Fruit fly (Drosophila melanogaster): ENCODE measurements around the gene tara.

tara gene

DNA sequence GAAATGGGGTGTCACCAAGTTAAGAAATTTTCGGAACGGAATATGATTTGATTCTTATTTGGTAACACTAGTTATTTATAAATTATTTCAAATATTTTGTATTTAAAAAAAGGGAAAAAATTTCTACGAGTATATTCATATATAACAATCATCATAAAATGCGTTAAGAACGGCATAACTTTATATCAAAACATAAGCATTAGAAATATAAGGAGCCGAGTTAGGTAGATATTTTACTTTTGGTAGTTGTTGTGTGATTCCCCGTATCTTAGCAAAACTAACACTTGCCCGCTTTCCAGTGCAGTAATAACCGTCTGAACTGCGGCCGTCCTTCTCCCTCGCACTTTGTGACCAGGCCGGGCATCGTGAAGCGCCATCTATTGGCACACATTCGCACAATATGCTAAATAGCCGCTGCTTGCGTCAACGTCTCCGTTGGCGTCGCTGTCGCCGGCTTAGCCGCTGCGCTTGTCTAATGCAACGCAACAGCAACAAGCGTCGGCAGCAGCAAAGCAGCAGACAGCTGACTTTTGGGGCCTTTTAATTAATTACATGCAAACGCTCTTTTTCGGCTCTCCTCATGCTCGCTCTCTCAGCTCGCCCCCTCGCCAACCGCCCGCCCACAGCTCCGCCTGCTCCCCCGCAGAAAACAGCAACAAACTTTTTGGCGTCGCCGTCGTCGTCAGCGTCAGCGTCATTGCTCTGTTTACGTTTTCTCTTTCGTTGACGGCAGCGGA lies 19.0 kb downstream of the tara start:
- TF ChIP-seq insv (optimal IDR thresholded peaks at IDR 0.05) (no peak), ttk (optimal IDR thresholded peaks at IDR 0.05) (no peak), Myc (optimal IDR thresholded peaks at IDR 0.05) (no peak), Sin3A (optimal IDR thresholded peaks at IDR 0.05) (no peak), h (optimal IDR thresholded peaks at IDR 0.05) (no peak), psq (optimal IDR thresholded peaks at IDR 0.05) (no peak)

DNA sequence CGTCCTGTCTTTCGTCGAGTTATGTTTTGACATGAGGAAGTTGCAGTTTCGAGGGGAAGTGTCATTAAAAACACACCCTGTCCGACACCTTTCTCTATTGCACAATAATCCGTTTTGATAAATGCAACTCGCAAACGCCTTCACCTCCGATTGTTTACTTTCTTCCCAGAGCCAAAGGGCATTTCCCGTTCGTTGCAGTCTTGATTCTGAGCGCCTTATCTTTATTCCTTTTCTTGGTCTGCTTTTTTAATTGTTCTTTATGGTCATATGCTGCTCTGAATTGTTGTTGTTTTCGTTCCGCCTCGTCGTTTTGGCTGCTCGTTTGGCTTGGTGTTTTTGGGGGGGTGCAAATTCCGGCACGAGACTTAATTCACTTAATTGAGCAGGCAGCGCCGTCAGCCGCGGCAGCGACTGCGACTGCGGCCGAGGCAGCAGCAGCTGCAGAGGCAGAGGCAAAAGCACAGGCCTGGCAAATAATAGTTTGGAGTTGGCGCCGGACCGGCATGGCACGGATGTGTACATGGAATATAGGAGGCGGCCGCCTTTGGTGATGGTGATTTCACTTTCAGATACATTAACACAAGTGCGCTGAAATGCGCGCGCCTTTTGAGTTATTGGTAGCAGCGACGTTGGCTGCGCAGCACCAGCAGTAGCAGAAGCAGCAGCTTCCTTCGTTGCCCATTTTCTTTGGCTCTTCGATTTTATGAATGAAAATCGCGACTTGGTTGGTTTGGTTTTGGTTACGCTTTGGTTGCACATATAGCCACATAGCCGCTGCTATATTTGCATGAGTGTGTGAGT lies 20.0 kb downstream of the tara start:
- no peak for TF ChIP-seq Sin3A (optimal IDR thresholded peaks at IDR 0.05)
- no peak for TF ChIP-seq h (optimal IDR thresholded peaks at IDR 0.05)
- no peak for TF ChIP-seq psq (optimal IDR thresholded peaks at IDR 0.05)
- no peak for TF ChIP-seq insv (optimal IDR thresholded peaks at IDR 0.05)
- TF ChIP-seq ttk (optimal IDR thresholded peaks at IDR 0.05): no peak
- no peak for TF ChIP-seq Myc (optimal IDR thresholded peaks at IDR 0.05)

DNA sequence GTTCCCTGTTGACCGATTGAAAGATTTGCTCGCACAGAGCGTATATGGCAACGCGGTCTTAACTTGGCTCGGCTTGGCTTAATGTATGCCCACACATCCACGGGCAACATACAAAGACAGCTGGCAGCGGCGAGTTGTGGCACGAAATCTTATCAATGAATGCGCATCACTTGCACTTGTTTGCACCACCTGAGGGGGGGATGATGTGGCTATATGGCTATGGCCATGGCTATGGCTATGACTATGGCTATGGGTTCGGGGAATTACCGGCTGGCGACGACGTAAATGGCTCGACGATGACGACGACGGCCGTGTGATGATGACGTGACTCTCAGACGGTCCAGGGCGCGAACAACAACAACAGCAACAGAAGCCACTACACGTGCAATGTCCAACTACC lies 21.6 kb downstream of the tara start:
- TF ChIP-seq Myc (optimal IDR thresholded peaks at IDR 0.05) (no peak), insv (optimal IDR thresholded peaks at IDR 0.05) (no peak), h (optimal IDR thresholded peaks at IDR 0.05) (no peak), psq (optimal IDR thresholded peaks at IDR 0.05) (no peak), ttk (optimal IDR thresholded peaks at IDR 0.05) (no peak), Sin3A (optimal IDR thresholded peaks at IDR 0.05) (no peak)

DNA sequence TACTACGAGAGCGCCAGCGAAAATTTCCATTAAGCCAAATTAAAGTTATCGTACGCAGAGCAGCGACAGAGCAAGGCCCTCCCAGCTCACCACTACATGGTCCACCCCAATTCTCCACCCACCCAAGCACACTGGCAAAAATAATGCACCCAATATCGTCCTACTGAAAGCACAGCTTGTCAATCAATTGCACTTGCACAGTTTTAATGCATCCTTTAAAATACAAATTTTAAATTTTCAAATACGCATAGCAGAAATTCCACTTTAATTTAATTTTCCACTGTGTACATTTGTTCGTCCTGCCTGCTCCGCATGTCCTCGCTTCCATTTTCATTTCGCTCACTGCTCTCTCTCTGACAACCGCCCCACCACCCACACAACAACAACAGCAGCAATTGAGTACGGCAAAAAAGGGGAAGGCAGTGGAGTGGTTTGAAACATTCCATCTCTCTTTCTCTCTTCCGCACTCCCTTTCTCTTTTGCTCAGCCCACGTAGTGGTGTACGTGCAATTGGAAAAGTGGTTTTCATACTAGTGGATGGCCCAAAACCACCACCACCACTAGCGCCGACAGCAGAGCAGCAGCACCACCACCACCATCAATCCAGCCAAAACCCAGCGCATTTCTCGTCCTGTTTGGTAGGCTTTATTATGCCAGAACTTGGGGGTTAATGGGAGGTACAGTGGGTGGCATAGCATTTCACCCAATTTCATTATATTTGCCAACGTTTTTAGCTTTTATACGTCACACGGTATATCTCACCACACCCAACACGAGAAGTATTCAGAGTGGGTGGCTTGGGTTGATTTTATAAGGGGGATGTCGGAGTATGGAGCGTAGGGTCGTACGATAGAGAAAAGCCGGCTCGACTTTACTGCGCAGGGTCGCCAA lies 22.4 kb downstream of the tara start:
- TF ChIP-seq insv (optimal IDR thresholded peaks at IDR 0.05): no peak
- no peak for TF ChIP-seq Myc (optimal IDR thresholded peaks at IDR 0.05)
- TF ChIP-seq ttk (optimal IDR thresholded peaks at IDR 0.05): no peak
- TF ChIP-seq psq (optimal IDR thresholded peaks at IDR 0.05): no peak
- no peak for TF ChIP-seq Sin3A (optimal IDR thresholded peaks at IDR 0.05)
- no peak for TF ChIP-seq h (optimal IDR thresholded peaks at IDR 0.05)

DNA sequence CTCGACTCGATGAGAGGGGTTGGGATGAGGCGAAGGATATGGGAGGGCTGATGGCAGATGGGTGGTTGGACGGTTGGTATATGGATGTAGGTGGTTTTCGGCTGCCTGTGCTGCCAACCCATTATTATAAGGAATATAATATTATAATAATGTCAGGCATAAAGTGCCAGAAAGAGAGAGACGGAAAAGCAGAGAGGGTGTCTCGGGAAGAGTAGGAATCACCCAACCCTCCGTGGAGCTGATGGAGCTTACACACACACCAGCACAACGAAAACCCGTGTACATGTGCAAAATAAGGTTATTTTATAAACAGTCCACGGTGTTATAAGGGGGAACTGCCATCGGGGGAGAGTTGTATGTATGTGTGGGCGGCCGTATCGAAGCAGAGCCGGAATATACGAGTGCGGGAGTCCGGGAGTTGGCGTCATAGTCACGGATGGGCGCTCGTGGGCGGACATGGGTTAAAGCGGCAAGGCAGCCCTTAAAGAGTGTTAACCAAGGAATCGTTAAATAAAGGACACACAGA lies 23.1 kb downstream of the tara start:
- TF ChIP-seq h (optimal IDR thresholded peaks at IDR 0.05) (no peak), Sin3A (optimal IDR thresholded peaks at IDR 0.05) (no peak), ttk (optimal IDR thresholded peaks at IDR 0.05) (no peak), psq (optimal IDR thresholded peaks at IDR 0.05) (no peak), insv (optimal IDR thresholded peaks at IDR 0.05) (no peak), Myc (optimal IDR thresholded peaks at IDR 0.05) (no peak)

DNA sequence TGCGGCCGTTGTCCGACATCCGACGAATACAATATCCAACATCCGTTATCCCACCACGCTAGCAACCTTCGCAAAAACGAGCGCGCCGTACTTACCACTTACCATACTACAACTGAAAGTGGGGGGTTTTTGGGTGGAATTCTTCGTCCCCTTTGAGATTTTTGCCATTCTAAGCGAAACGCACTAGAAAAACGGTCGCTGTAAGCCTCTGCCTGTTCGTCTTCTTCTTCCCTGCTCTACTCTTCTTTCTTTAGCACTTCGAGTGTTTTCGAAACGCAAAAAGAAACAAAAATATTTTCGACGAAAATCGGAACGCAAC lies 24.0 kb downstream of the tara start:
- TF ChIP-seq Myc (optimal IDR thresholded peaks at IDR 0.05): no peak
- no peak for TF ChIP-seq insv (optimal IDR thresholded peaks at IDR 0.05)
- TF ChIP-seq psq (optimal IDR thresholded peaks at IDR 0.05): no peak
- TF ChIP-seq Sin3A (optimal IDR thresholded peaks at IDR 0.05): no peak
- no peak for TF ChIP-seq ttk (optimal IDR thresholded peaks at IDR 0.05)
- TF ChIP-seq h (optimal IDR thresholded peaks at IDR 0.05): no peak

DNA sequence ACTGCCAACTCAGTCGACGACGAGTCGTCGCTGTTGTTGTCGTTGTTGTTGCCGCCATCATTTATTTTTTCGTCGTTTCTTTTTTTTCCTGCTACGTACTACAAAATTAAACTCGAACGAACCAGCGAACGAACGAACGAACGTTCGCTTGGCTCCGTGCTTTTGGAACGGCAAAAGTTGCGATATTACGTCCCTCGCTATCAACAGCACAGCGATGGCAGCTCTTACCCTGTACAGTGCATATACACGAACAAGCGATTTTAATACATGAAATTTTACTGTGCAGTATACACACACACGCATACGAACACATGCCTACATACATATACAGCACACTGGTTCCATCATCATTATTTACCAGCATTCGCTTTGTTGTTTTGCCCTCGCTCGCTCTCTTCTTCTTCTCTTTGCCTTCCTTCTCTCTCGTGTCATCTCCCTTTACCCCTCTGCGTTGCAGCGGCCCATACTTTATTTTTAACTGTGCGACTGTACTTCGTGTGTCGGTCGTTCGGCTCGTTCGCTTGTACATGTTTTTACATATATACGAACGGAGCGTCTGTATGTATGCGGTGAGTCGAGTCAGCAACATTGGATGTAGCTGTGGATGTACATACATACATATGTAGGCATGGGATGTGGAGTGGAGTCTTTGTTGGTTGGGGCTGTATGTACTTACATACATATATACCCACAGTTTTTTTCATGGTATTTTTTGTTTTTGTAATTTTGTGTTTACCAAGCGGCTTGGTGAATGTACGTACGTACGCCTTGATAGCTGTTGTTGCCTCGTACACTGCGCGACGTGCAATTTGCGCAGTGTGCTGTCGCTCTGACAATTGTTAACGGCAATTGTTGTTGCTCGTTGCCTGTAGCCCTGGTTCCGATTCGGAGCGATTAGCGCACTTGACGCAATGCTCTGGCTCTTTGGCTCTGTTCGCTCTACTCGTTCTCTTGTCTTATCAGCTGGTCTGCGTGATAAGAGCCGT lies 24.7 kb downstream of the tara start:
- no peak for TF ChIP-seq ttk (optimal IDR thresholded peaks at IDR 0.05)
- no peak for TF ChIP-seq Myc (optimal IDR thresholded peaks at IDR 0.05)
- no peak for TF ChIP-seq insv (optimal IDR thresholded peaks at IDR 0.05)
- TF ChIP-seq h (optimal IDR thresholded peaks at IDR 0.05): no peak
- TF ChIP-seq psq (optimal IDR thresholded peaks at IDR 0.05): no peak
- TF ChIP-seq Sin3A (optimal IDR thresholded peaks at IDR 0.05): no peak

DNA sequence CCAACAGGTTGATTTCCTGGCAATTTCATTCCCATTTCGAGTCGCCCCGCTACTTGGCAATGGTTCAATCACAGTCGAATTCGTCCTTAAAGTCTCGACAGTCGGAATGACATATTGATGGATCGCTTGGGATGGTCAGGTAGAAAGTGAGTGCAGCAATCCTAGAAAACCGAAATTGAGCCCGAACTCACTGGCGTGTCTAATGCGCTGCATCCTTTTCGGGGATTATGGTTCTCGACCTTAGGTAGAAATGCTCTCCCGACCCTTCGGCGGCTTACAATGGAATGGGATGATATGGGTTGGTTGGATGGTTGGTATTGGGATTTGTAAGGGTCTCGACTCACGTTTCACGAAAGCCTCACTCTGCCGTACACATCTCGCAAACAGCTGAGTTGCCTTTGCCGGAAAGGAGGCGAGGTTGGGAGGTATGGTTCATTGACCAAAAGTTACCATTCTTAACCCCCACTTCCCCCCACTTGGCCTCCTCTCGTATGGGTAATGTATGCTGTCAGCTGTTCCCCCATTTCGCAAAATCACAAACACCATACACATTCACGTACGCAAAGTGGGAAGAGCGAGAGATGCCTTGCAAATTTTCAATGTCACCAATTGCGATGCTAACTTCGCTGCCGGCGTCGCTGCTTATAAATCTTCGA lies 25.9 kb downstream of the tara start:
- TF ChIP-seq ttk (optimal IDR thresholded peaks at IDR 0.05) (no peak), Sin3A (optimal IDR thresholded peaks at IDR 0.05) (no peak), Myc (optimal IDR thresholded peaks at IDR 0.05) (no peak), psq (optimal IDR thresholded peaks at IDR 0.05) (no peak), insv (optimal IDR thresholded peaks at IDR 0.05) (no peak), h (optimal IDR thresholded peaks at IDR 0.05) (no peak)

DNA sequence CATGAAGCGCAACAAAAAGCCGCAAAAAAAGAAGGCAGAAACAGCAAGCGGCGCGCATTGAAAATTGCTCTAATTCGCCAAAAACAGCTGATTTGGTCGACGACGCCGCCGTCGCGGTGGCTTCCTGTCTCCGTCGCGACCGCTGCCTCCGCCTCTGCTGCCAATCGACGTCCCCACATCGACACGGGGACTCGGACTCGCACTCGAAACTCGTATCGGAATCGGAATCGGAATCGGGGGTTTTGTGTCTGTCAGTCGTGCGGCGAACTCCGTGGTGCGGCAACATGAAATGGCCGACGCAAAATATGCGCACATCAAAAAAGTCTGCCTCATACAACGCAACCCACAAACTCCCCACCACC lies 26.5 kb downstream of the tara start:
- no peak for TF ChIP-seq Sin3A (optimal IDR thresholded peaks at IDR 0.05)
- TF ChIP-seq Myc (optimal IDR thresholded peaks at IDR 0.05): no peak
- no peak for TF ChIP-seq h (optimal IDR thresholded peaks at IDR 0.05)
- no peak for TF ChIP-seq insv (optimal IDR thresholded peaks at IDR 0.05)
- TF ChIP-seq ttk (optimal IDR thresholded peaks at IDR 0.05): no peak
- TF ChIP-seq psq (optimal IDR thresholded peaks at IDR 0.05): no peak

DNA sequence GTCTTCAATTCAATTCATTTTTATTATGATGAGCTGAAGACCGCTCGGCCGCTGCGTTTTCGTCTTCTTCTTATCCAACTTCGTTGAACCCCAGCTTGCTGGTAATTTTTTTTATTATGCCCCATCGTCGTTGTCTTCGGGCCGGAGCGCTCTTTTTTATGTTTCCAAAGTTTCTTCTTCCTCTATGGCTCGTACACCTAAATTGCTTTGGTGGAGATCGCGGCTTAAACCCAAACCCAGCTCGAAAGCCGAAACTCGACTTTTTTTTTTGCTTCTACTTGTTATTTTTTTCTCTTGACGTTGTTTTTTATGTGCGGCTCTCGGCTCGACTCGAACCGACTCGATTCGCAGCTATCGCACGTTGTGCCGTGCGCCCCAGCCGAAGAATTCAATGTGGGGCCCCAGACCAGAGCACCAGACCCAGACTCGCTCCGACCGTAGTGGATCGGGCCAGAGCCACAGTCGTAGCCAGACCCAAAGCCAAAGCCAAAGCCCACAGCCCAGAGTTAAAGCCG lies 27.5 kb downstream of the tara start:
- TF ChIP-seq h (optimal IDR thresholded peaks at IDR 0.05) (no peak), psq (optimal IDR thresholded peaks at IDR 0.05) (no peak), Sin3A (optimal IDR thresholded peaks at IDR 0.05) (no peak), insv (optimal IDR thresholded peaks at IDR 0.05) (no peak), ttk (optimal IDR thresholded peaks at IDR 0.05) (no peak), Myc (optimal IDR thresholded peaks at IDR 0.05) (no peak)

Measured in Kc167 (cell line).